Worm (Caenorhabditis elegans) whole organism, L1 larva: ENCODE data around the gene Y102E9.5.

Source experiments
- C04F5.9 ChIP-seq: sonication (generic microtip); optimal IDR thresholded peaks from 2 replicates; lab custom pipeline; 2016; ENCODE audit warnings: missing genetic modification characterization, missing compliant biosample characterization
- C34B4.2 ChIP-seq: sonication (generic microtip); optimal IDR thresholded peaks from 2 replicates; lab custom pipeline; 2017; ENCODE audit warnings: mild to moderate bottlenecking, missing genetic modification characterization, missing compliant biosample characterization
- Y116A8C.19 ChIP-seq: sonication (generic microtip); optimal IDR thresholded peaks from 2 replicates; lab custom pipeline; 2016; ENCODE audit warnings: missing compliant biosample characterization, missing genetic modification characterization, borderline replicate concordance
- alr-1 ChIP-seq: fragments of 200-800 bp; sonication (Bioruptor generic); optimal IDR thresholded peaks from 2 replicates; lab custom pipeline; 2018; ENCODE audit warnings: borderline replicate concordance, mild to moderate bottlenecking, missing genetic modification characterization, missing compliant biosample characterization
- ama-1 ChIP-seq: fragments of 150-350 bp; optimal IDR thresholded peaks from 2 replicates; lab custom pipeline; 2014
- blmp-1 ChIP-seq: fragments of 150-350 bp; optimal IDR thresholded peaks from 2 replicates; lab custom pipeline; 2014; ENCODE audit warnings: missing biosample characterization, missing genetic modification characterization
- ceh-63 ChIP-seq: fragments of 200-800 bp; sonication (Bioruptor generic); optimal IDR thresholded peaks from 2 replicates; lab custom pipeline; 2018; ENCODE audit warnings: mild to moderate bottlenecking, missing genetic modification characterization, missing compliant biosample characterization
- ceh-82 ChIP-seq, 3 experiments: fragments of 150-350 bp in 1 of 3; sonication (generic microtip) in 2 of 3; optimal IDR thresholded peaks; 2 replicates each; lab custom pipeline; 2014 to 2017; ENCODE audit warnings: missing biosample characterization in 3 of 3, missing genetic modification characterization in 3 of 3
- ceh-88 ChIP-seq: fragments of 200-800 bp; sonication (Bioruptor generic); IDR thresholded peaks from 2 replicates; pipeline ENCODE4 v1.3.6; 2022; ENCODE audit warnings: missing genetic modification characterization, missing compliant biosample characterization
- ceh-90 ChIP-seq: sonication (generic microtip); optimal IDR thresholded peaks from 2 replicates; lab custom pipeline; 2016; ENCODE audit warnings: missing genetic modification characterization, missing compliant biosample characterization
- dpl-1 ChIP-seq, 3 experiments: fragments of 150-350 bp in 2 of 3; sonication (generic microtip) in 1 of 3; optimal IDR thresholded peaks; 2 replicates each; lab custom pipeline; 2014 to 2017; ENCODE audit warnings: missing biosample characterization in 3 of 3, missing genetic modification characterization in 3 of 3, missing genetic modification reagents in 3 of 3
- dsc-1 ChIP-seq: sonication (generic microtip); optimal IDR thresholded peaks from 2 replicates; lab custom pipeline; 2016; ENCODE audit warnings: mild to moderate bottlenecking, missing genetic modification characterization, missing compliant biosample characterization
- efl-1 ChIP-seq, 4 experiments: fragments of 150-350 bp; optimal IDR thresholded peaks in 3 of 4; peaks in 1 of 4; 1 replicate in 1 of 4; 2 replicates in 3 of 4; lab custom pipeline; 2014; ENCODE audit warnings: missing biosample characterization in 2 of 4, missing genetic modification characterization in 2 of 4, missing genetic modification reagents in 2 of 4
- egl-13 ChIP-seq: sonication (generic microtip); optimal IDR thresholded peaks from 2 replicates; lab custom pipeline; 2016; ENCODE audit warnings: missing genotype, missing genetic modification reagents, missing genetic modification characterization, missing compliant biosample characterization
- egl-27 ChIP-seq, 2 experiments: fragments of 150-350 bp in 1 of 2; sonication (generic microtip); optimal IDR thresholded peaks; 3 replicates each; lab custom pipeline; 2017 to 2018; ENCODE audit warnings: missing biosample characterization in 2 of 2, missing genetic modification characterization in 2 of 2, missing genetic modification reagents in 2 of 2
- elt-2 ChIP-seq: sonication (generic microtip); optimal IDR thresholded peaks from 2 replicates; lab custom pipeline; 2016; ENCODE audit warnings: missing genetic modification characterization, mild to moderate bottlenecking, inconsistent platforms, missing compliant biosample characterization, missing genetic modification reagents
- elt-3 ChIP-seq, 6 experiments: fragments of 150-350 bp in 1 of 6; sonication (generic microtip); optimal IDR thresholded peaks; 2 replicates each; lab custom pipeline; 2017 to 2018; ENCODE audit warnings: missing biosample characterization in 6 of 6, missing genetic modification characterization in 6 of 6, inconsistent platforms in 1 of 6
- ets-5 ChIP-seq: fragments of 200-800 bp; sonication (Bioruptor generic); IDR thresholded peaks from 2 replicates; pipeline ENCODE4 v1.3.6; 2022; ENCODE audit warnings: missing genetic modification characterization, missing compliant biosample characterization
- hlh-17 ChIP-seq: fragments of 200-800 bp; sonication (Bioruptor generic); optimal IDR thresholded peaks from 2 replicates; lab custom pipeline; 2018; ENCODE audit warnings: missing genetic modification characterization, mild to moderate bottlenecking, missing compliant biosample characterization, moderate library complexity, borderline replicate concordance
- hlh-4 ChIP-seq: sonication (generic microtip); optimal IDR thresholded peaks from 2 replicates; lab custom pipeline; 2016; ENCODE audit warnings: mild to moderate bottlenecking, missing genetic modification characterization, missing compliant biosample characterization
- isw-1 ChIP-seq: fragments of 200-800 bp; sonication (Bioruptor generic); IDR thresholded peaks from 2 replicates; pipeline ENCODE4 v1.3.6; 2022; ENCODE audit warnings: missing genetic modification characterization, missing compliant biosample characterization
- lin-13 ChIP-seq: fragments of 150-350 bp; optimal IDR thresholded peaks from 2 replicates; lab custom pipeline; 2014; ENCODE audit warnings: missing biosample characterization, missing genetic modification reagents, missing genetic modification characterization
- lin-35 ChIP-seq, 2 experiments: fragments of 150-350 bp; optimal IDR thresholded peaks; 2 replicates each; lab custom pipeline; 2014; ENCODE audit warnings: missing biosample characterization in 2 of 2, missing genetic modification characterization in 2 of 2, missing genetic modification reagents in 2 of 2
- lin-39 ChIP-seq: fragments of 150-350 bp; optimal IDR thresholded peaks from 2 replicates; lab custom pipeline; 2014; ENCODE audit warnings: missing biosample characterization, missing genetic modification reagents, missing genetic modification characterization
- lir-3 ChIP-seq: sonication (generic microtip); optimal IDR thresholded peaks from 2 replicates; lab custom pipeline; 2016; ENCODE audit warnings: mild to moderate bottlenecking, missing genetic modification characterization, moderate library complexity, missing compliant biosample characterization; ENCODE audit not compliant: poor library complexity
- lsy-2 ChIP-seq, 2 experiments: fragments of 150-350 bp; optimal IDR thresholded peaks; 2 replicates each; lab custom pipeline; 2014; ENCODE audit warnings: missing biosample characterization in 2 of 2, missing genetic modification characterization in 2 of 2
- nhr-11 ChIP-seq: fragments of 150-350 bp; optimal IDR thresholded peaks from 2 replicates; lab custom pipeline; 2014; ENCODE audit warnings: missing biosample characterization, missing genetic modification characterization
- nhr-19 ChIP-seq: fragments of 200-800 bp; sonication (Bioruptor generic); conservative IDR thresholded peaks from 2 replicates; pipeline ENCODE4 v1.3.6; 2022; ENCODE audit warnings: missing genetic modification characterization, missing compliant biosample characterization
- nhr-20 ChIP-seq: sonication (generic microtip); optimal IDR thresholded peaks from 2 replicates; lab custom pipeline; 2016; ENCODE audit warnings: mild to moderate bottlenecking, missing genetic modification characterization, missing compliant biosample characterization
- nhr-28 ChIP-seq: fragments of 150-350 bp; optimal IDR thresholded peaks from 2 replicates; lab custom pipeline; 2014; ENCODE audit warnings: missing biosample characterization, missing genetic modification characterization
- nhr-47 ChIP-seq: sonication (generic microtip); optimal IDR thresholded peaks from 2 replicates; lab custom pipeline; 2016; ENCODE audit warnings: mild to moderate bottlenecking, missing genetic modification characterization, moderate library complexity, missing compliant biosample characterization
- nhr-71 ChIP-seq: sonication (generic microtip); optimal IDR thresholded peaks from 2 replicates; lab custom pipeline; 2016; ENCODE audit warnings: mild to moderate bottlenecking, missing genetic modification characterization, moderate library complexity, missing compliant biosample characterization
- nhr-76 ChIP-seq: sonication (generic microtip); optimal IDR thresholded peaks from 2 replicates; lab custom pipeline; 2017; ENCODE audit warnings: missing biosample characterization, missing genetic modification characterization
- nhr-77 ChIP-seq: fragments of 150-350 bp; optimal IDR thresholded peaks from 2 replicates; lab custom pipeline; 2014; ENCODE audit warnings: missing biosample characterization, missing genetic modification characterization
- nhr-85 ChIP-seq: sonication (generic microtip); peaks from one replicate; lab custom pipeline; 2016; ENCODE audit warnings: missing genetic modification characterization, inconsistent platforms, missing compliant biosample characterization
- sptf-1 ChIP-seq: fragments of 150-350 bp; optimal IDR thresholded peaks from 2 replicates; lab custom pipeline; 2014; ENCODE audit warnings: missing biosample characterization, missing genetic modification characterization
- sup-37 ChIP-seq: fragments of 200-800 bp; sonication (Bioruptor generic); optimal IDR thresholded peaks from 2 replicates; lab custom pipeline; 2018; ENCODE audit warnings: mild to moderate bottlenecking, missing genetic modification characterization, missing compliant biosample characterization
- swsn-7 ChIP-seq: sonication (generic microtip); optimal IDR thresholded peaks from 2 replicates; lab custom pipeline; 2016; ENCODE audit warnings: missing genetic modification characterization, missing compliant biosample characterization
- tbx-2 ChIP-seq: sonication (generic microtip); optimal IDR thresholded peaks from 2 replicates; lab custom pipeline; 2016; ENCODE audit warnings: missing genetic modification characterization, missing compliant biosample characterization
- unc-86 ChIP-seq: sonication (generic microtip); optimal IDR thresholded peaks from 2 replicates; lab custom pipeline; 2016; ENCODE audit warnings: missing genetic modification characterization, missing compliant biosample characterization
- vab-15 ChIP-seq: sonication (generic microtip); optimal IDR thresholded peaks from 2 replicates; lab custom pipeline; 2017; ENCODE audit warnings: missing genotype, mild to moderate bottlenecking, missing genetic modification characterization, missing compliant biosample characterization
- zag-1 ChIP-seq: fragments of 150-350 bp; optimal IDR thresholded peaks from 2 replicates; lab custom pipeline; 2014; ENCODE audit warnings: missing biosample characterization, missing genetic modification characterization
- ztf-4 ChIP-seq: fragments of 150-350 bp; optimal IDR thresholded peaks from 2 replicates; lab custom pipeline; 2014; ENCODE audit warnings: missing biosample characterization, missing genetic modification characterization

Gene Y102E9.5

DNA sequence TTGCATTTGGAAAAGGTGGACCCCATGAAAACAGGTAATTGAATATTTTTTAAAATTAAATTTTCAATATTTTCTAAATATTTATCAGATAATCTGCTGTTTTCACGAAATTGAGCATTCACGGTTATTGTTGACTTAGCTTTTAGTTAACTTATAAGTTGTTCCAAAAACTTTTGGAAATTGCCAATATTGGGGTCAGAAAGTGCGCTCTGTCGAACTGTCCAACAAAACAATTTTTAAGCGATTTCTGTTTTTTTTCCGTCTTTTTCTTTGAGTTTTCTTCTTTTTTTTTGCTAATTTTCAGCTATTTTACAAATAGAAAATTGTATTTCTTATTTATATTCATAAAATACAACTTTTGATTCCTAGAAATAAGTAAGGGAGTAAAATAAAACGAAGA, 1.2 kb upstream of the Y102E9.5 start:
- TF ChIP-seq elt-2 (tag; lab: Kevin White, UChicago) (no peak), ceh-63 (GFP tag; lab: Kevin White, UChicago) (no peak), blmp-1 (no peak), lsy-2 (tag; optimal IDR thresholded peaks at IDR 0.05; lab: Kevin White, UChicago) (peak in 1 of 2 experiments; percentile 3), C04F5.9 (tag; lab: Kevin White, UChicago) (no peak), sup-37 (GFP tag; lab: Kevin White, UChicago) (no peak), vab-15 (tag; lab: Kevin White, UChicago) (no peak), ets-5 (GFP tag; lab: Robert Waterston, UW) (no peak), ztf-4 (tag; lab: Kevin White, UChicago) (no peak), nhr-85 (tag; lab: Kevin White, UChicago) (no peak), unc-86 (no peak), ama-1 (lab: Kevin White, UChicago) (no peak), nhr-28 (tag; lab: Kevin White, UChicago) (no peak), sptf-1 (no peak), efl-1 (optimal IDR thresholded peaks at IDR 0.05; lab: Kevin White, UChicago) (peak in 1 of 2 experiments; percentile 41), efl-1 (GFP tag; optimal IDR thresholded peaks at IDR 0.05 in 1 of 2; lab: Kevin White, UChicago) (peak; percentile 23 to 94), nhr-71 (tag; lab: Kevin White, UChicago) (no peak), nhr-19 (no peak), hlh-17 (no peak), tbx-2 (tag; lab: Kevin White, UChicago) (no peak), swsn-7 (tag; lab: Kevin White, UChicago) (no peak), hlh-4 (tag; lab: Kevin White, UChicago) (no peak), egl-13 (tag; lab: Kevin White, UChicago) (no peak), isw-1 (GFP tag; lab: Robert Waterston, UW) (no peak), elt-3 (tag; optimal IDR thresholded peaks at IDR 0.05; lab: Kevin White, UChicago) (peak in 1 of 6 experiments; percentile 12), nhr-20 (tag; lab: Kevin White, UChicago) (no peak), ceh-90 (tag; lab: Kevin White, UChicago) (no peak), Y116A8C.19 (tag; lab: Kevin White, UChicago) (no peak), dpl-1 (GFP tag; optimal IDR thresholded peaks at IDR 0.05; lab: Kevin White, UChicago) (peak in 2 of 3 experiments; percentile 22 to 43), ceh-88 (GFP tag; lab: Robert Waterston, UW) (no peak), lin-13 (no peak), ceh-82 (tag; optimal IDR thresholded peaks at IDR 0.05; lab: Kevin White, UChicago) (no peak), nhr-77 (no peak), nhr-11 (tag; lab: Kevin White, UChicago) (no peak), lir-3 (no peak), nhr-47 (tag; lab: Kevin White, UChicago) (no peak), lin-35 (GFP tag; optimal IDR thresholded peaks at IDR 0.05; lab: Kevin White, UChicago) (peak in 1 of 2 experiments; percentile 51), dsc-1 (tag; lab: Kevin White, UChicago) (no peak)

- no peak for TF ChIP-seq lin-39
- TF ChIP-seq C34B4.2 (tag; lab: Kevin White, UChicago) = no peak
- no peak for TF ChIP-seq egl-27 (tag; optimal IDR thresholded peaks at IDR 0.05; lab: Kevin White, UChicago)
- no peak for TF ChIP-seq zag-1
- no peak for TF ChIP-seq nhr-76 (tag; lab: Kevin White, UChicago)
- no peak for TF ChIP-seq alr-1
These were observed 4.6 kb downstream of the Y102E9.5 start, which contains the start of gene wdr-4 for ce11 chrIII:6725489-6725888. TSS of gene wdr-4 (plus strand) at chrIII:6725789.
